Worm (Caenorhabditis elegans) whole organism, L3 larva: ENCODE data around the gene zip-3.

ENCODE experiments used
- aly-2 ChIP-seq: fragments of 150-350 bp; optimal IDR thresholded peaks from 2 replicates; lab custom pipeline; 2014; ENCODE audit warnings: missing biosample characterization, missing genetic modification characterization
- ama-1 ChIP-seq: fragments of 150-350 bp; optimal IDR thresholded peaks from 2 replicates; lab custom pipeline; 2018
- ceh-9 ChIP-seq: sonication (generic microtip); optimal IDR thresholded peaks from 2 replicates; lab custom pipeline; 2018; ENCODE audit warnings: missing biosample characterization, missing genetic modification characterization
- egl-27 ChIP-seq: sonication (generic microtip); optimal IDR thresholded peaks from 4 replicates; lab custom pipeline; 2017; ENCODE audit warnings: missing biosample characterization, missing genetic modification reagents, missing genetic modification characterization
- elt-3 ChIP-seq, 3 experiments: fragments of 150-350 bp in 1 of 3; sonication (generic microtip) in 2 of 3; optimal IDR thresholded peaks; 2 replicates in 2 of 3; 4 replicates in 1 of 3; lab custom pipeline; 2014 to 2017; ENCODE audit warnings: missing biosample characterization in 3 of 3, missing genetic modification characterization in 3 of 3
- lin-15B ChIP-seq: fragments of 150-350 bp; optimal IDR thresholded peaks from 2 replicates; lab custom pipeline; 2014; ENCODE audit warnings: missing biosample characterization, missing genetic modification characterization
- lin-39 ChIP-seq: fragments of 150-350 bp; optimal IDR thresholded peaks from 2 replicates; lab custom pipeline; 2018; ENCODE audit warnings: missing biosample characterization, missing genetic modification reagents, missing genetic modification characterization
- mdl-1 ChIP-seq: fragments of 150-350 bp; optimal IDR thresholded peaks from 2 replicates; lab custom pipeline; 2014; ENCODE audit warnings: missing biosample characterization, missing genetic modification characterization
- nhr-76 ChIP-seq: fragments of 150-350 bp; sonication (generic microtip); optimal IDR thresholded peaks from 5 replicates; lab custom pipeline; 2014; ENCODE audit warnings: missing biosample characterization, missing genetic modification characterization
- pha-4 ChIP-seq: fragments of 150-350 bp; optimal IDR thresholded peaks from 2 replicates; lab custom pipeline; 2014; ENCODE audit warnings: missing biosample characterization, missing genetic modification reagents, missing genetic modification characterization
- pqm-1 ChIP-seq: fragments of 150-350 bp; optimal IDR thresholded peaks from 2 replicates; lab custom pipeline; 2017; ENCODE audit warnings: missing biosample characterization, missing genetic modification characterization, inconsistent platforms
- unc-62 ChIP-seq: fragments of 150-350 bp; sonication (generic microtip); optimal IDR thresholded peaks from 4 replicates; lab custom pipeline; 2014; ENCODE audit warnings: missing biosample characterization, missing genetic modification reagents, missing genetic modification characterization

- TF ChIP-seq unc-62 (GFP tag; lab: Kevin White, UChicago) (no peak), egl-27 (tag; lab: Kevin White, UChicago) (no peak), pha-4 (tag; lab: Kevin White, UChicago) (no peak), aly-2 (tag; lab: Kevin White, UChicago) (no peak), ama-1 (no peak), ceh-9 (tag; lab: Kevin White, UChicago) (no peak), nhr-76 (tag; lab: Kevin White, UChicago) (no peak), lin-39 (tag; lab: Kevin White, UChicago) (no peak), lin-15B (tag; lab: Kevin White, UChicago) (no peak), elt-3 (tag; optimal IDR thresholded peaks at IDR 0.05; lab: Kevin White, UChicago) (no peak), mdl-1 (tag; lab: Kevin White, UChicago) (no peak), pqm-1 (peak; percentile 35)
Observed at ce11 chrII:13997989-13998388, 40.7 kb upstream of the zip-3 start.
